Fruit fly (Drosophila melanogaster) whole organism, adult: Measurements from ENCODE around the gene CG10512.
A peak's percentile ranks its signal among the peaks of the same experiment; 100 is the strongest.

ENCODE experiments used
- CG11617 ChIP-seq: fragments of 200-800 bp; sonication (Bioruptor generic); optimal IDR thresholded peaks from 2 replicates; lab custom pipeline; 2017; ENCODE audit warnings: mild to moderate bottlenecking, missing biosample characterization, missing genetic modification reagents, missing genetic modification characterization
- CG12768 ChIP-seq: fragments of 200-800 bp; sonication (Bioruptor generic); optimal IDR thresholded peaks from 2 replicates; lab custom pipeline; 2017; ENCODE audit warnings: missing biosample characterization, missing genetic modification characterization, mild to moderate bottlenecking, moderate library complexity, missing genetic modification reagents
- CG14711 ChIP-seq: fragments of 200-800 bp; sonication (Bioruptor generic); optimal IDR thresholded peaks from 2 replicates; lab custom pipeline; 2018; ENCODE audit warnings: missing biosample characterization, mild to moderate bottlenecking, missing genetic modification characterization, moderate library complexity
- CG1620 ChIP-seq: fragments of 200-800 bp; sonication (Bioruptor generic); optimal IDR thresholded peaks from 2 replicates; lab custom pipeline; 2016; ENCODE audit warnings: missing biosample characterization, missing genetic modification characterization
- CG33017 ChIP-seq: fragments of 200-800 bp; sonication (Bioruptor generic); optimal IDR thresholded peaks from 2 replicates; lab custom pipeline; 2018; ENCODE audit warnings: missing biosample characterization, mild to moderate bottlenecking, missing genetic modification characterization, moderate library complexity
- CG5204 ChIP-seq: fragments of 200-800 bp; sonication (Bioruptor generic); optimal IDR thresholded peaks from 2 replicates; lab custom pipeline; 2016; ENCODE audit warnings: missing biosample characterization, missing genetic modification characterization
- CG7045 ChIP-seq: fragments of 200-800 bp; sonication (Bioruptor generic); optimal IDR thresholded peaks from 2 replicates; lab custom pipeline; 2017; ENCODE audit warnings: missing biosample characterization, mild to moderate bottlenecking, missing genetic modification characterization
- CG7101 ChIP-seq: fragments of 200-800 bp; sonication (Bioruptor generic); optimal IDR thresholded peaks from 2 replicates; lab custom pipeline; 2018; ENCODE audit warnings: missing biosample characterization, mild to moderate bottlenecking, missing genetic modification characterization, moderate library complexity
- Clk ChIP-seq: fragments of 200-800 bp; sonication (Bioruptor generic); optimal IDR thresholded peaks from 2 replicates; lab custom pipeline; 2017; ENCODE audit warnings: missing biosample characterization, missing genetic modification characterization
- Crg-1 ChIP-seq: fragments of 200-800 bp; sonication (Bioruptor generic); optimal IDR thresholded peaks from 2 replicates; lab custom pipeline; 2016; ENCODE audit warnings: missing biosample characterization, missing genetic modification characterization
- Hr96 ChIP-seq: fragments of 200-800 bp; sonication (Bioruptor generic); optimal IDR thresholded peaks from 2 replicates; lab custom pipeline; 2016; ENCODE audit warnings: missing biosample characterization, missing genetic modification characterization
- Mnt ChIP-seq: fragments of 200-800 bp; sonication (Bioruptor generic); optimal IDR thresholded peaks from 2 replicates; lab custom pipeline; 2016; ENCODE audit warnings: missing biosample characterization, mild to moderate bottlenecking, missing genetic modification characterization
- bab1 ChIP-seq: fragments of 200-800 bp; sonication (Bioruptor generic); optimal IDR thresholded peaks from 3 replicates; lab custom pipeline; 2019; ENCODE audit warnings: missing biosample characterization, mild to moderate bottlenecking, missing genetic modification characterization, moderate library complexity
- cic ChIP-seq: fragments of 200-800 bp; sonication (Bioruptor generic); optimal IDR thresholded peaks from 2 replicates; lab custom pipeline; 2017; ENCODE audit warnings: missing biosample characterization, mild to moderate bottlenecking, missing genetic modification characterization, moderate library complexity
- cnc ChIP-seq, 2 experiments: fragments of >200 bp; optimal IDR thresholded peaks; 2 replicates each; lab custom pipeline; 2017
- kay ChIP-seq: fragments of 200-800 bp; sonication (Bioruptor generic); peaks from one replicate; lab custom pipeline; 2016; ENCODE audit warnings: missing biosample characterization, missing genetic modification characterization, borderline replicate concordance
- ovo ChIP-seq: fragments of 200-800 bp; sonication (Bioruptor generic); optimal IDR thresholded peaks from 2 replicates; lab custom pipeline; 2016; ENCODE audit warnings: missing biosample characterization, missing genetic modification characterization
- pad ChIP-seq: fragments of 200-800 bp; sonication (Bioruptor generic); optimal IDR thresholded peaks from 3 replicates; lab custom pipeline; 2017; ENCODE audit warnings: missing biosample characterization, missing genetic modification characterization, mild to moderate bottlenecking, moderate library complexity, missing genetic modification reagents
- tj ChIP-seq: fragments of 200-800 bp; sonication (Bioruptor generic); optimal IDR thresholded peaks from 3 replicates; lab custom pipeline; 2017; ENCODE audit warnings: missing biosample characterization, mild to moderate bottlenecking, missing genetic modification characterization, moderate library complexity
- toe ChIP-seq: fragments of 200-800 bp; sonication (Bioruptor generic); optimal IDR thresholded peaks from 2 replicates; lab custom pipeline; 2016; ENCODE audit warnings: missing biosample characterization, missing genetic modification characterization

Gene CG10512

dm6 chr3L:21229764-21230163, 27.0 kb downstream of the CG10512 start:
- TF ChIP-seq pad (GFP tag; lab: Kevin White, UChicago) = no peak
- TF ChIP-seq Hr96 = no peak
- no peak for TF ChIP-seq bab1 (GFP tag; lab: Kevin White, UChicago)
- no peak for TF ChIP-seq Clk

DNA sequence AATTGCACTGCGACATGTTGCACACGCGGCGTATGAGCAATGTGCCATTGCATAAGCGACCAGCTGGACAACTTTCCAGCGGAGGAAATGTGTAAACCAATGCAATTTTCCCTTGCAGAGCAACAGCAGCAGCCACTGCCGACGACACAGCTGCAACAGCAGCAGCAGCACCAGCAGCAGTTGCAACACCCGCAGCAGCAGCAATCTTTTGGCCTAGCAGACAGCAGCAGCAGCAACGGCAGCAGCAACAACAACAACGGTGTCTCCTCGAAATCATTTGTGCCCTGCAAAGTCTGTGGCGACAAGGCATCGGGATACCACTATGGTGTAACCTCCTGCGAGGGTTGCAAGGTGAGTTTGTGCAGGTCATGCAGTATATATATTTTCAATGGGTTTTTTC, 28.0 kb downstream of the CG10512 start:
- no peak for TF ChIP-seq tj
- TF ChIP-seq CG14711 (tag; lab: Kevin White, UChicago) = no peak
- TF ChIP-seq CG1620 (GFP tag; lab: Kevin White, UChicago) = no peak
- no peak for TF ChIP-seq pad (GFP tag; lab: Kevin White, UChicago)
- TF ChIP-seq cnc (optimal IDR thresholded peaks at IDR 0.05; lab: Kevin White, UChicago) = no peak
- no peak for TF ChIP-seq CG7101 (tag; lab: Kevin White, UChicago)
- no peak for TF ChIP-seq CG11617 (GFP tag; lab: Kevin White, UChicago)
- no peak for TF ChIP-seq CG33017
- no peak for TF ChIP-seq cic (GFP tag; lab: Kevin White, UChicago)
- TF ChIP-seq ovo (GFP tag; lab: Kevin White, UChicago) = no peak
- no peak for TF ChIP-seq Clk
- TF ChIP-seq CG12768 (GFP tag; lab: Kevin White, UChicago) = no peak
- TF ChIP-seq Hr96 = no peak

DNA sequence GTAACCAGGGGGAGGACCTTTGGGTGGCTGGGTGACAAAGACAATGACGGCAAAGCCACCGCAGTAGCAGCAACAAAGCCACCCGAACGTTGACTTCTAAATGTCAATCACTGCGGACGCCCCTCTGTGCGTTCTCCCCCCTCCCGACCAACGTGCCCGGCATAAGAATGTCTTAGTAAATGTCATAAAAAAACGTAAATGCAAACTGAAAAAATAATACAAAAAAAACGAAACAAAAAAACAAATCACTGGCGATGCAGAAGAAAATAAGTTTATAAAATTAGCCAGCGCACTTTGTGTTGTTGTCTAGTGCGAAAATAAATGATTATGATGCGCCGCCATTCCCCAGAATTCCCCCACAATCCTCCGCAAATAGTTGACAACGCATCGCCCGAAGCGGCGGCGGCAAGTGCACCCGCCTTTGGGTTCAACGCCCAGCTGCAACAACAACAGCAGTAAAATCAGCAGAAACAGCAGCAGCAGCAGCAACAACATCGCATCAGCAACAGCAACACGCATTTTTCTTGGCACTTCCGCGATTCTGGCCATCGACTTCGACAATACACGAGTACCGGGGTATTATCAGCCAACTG, 34.3 kb downstream of the CG10512 start:
- TF ChIP-seq pad (GFP tag; lab: Kevin White, UChicago) (no peak), CG12768 (GFP tag; lab: Kevin White, UChicago) (no peak), CG7045 (GFP tag; lab: Kevin White, UChicago) (no peak), Mnt (GFP tag; lab: Kevin White, UChicago) (no peak), Crg-1 (no peak), CG33017 (no peak), CG11617 (GFP tag; lab: Kevin White, UChicago) (no peak), bab1 (GFP tag; lab: Kevin White, UChicago) (no peak), cic (GFP tag; lab: Kevin White, UChicago) (no peak), tj (no peak), Hr96 (no peak), cnc (optimal IDR thresholded peaks at IDR 0.05; lab: Kevin White, UChicago) (no peak), CG5204 (no peak), CG14711 (tag; lab: Kevin White, UChicago) (no peak), ovo (GFP tag; lab: Kevin White, UChicago) (no peak)

DNA sequence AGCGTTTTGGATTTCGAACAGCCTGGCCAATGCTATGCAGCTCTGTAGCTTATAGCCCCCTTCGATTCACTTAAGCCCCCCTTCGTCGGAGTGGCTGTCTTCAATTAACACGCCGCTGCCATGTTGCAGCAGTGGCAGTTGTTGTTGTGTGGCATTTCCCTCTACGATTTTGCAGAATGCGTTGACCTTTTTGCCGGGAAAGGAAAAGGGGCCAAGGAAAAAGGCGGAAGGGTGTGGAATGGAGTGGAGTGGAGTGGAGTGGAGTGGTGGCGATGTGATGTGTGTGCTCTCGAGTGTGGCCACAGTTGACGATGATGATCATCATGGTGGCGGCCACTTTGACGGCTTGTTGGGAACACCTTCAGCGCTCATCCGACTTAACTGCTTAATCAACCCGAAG, 35.7 kb downstream of the CG10512 start:
- TF ChIP-seq kay (GFP tag; lab: Kevin White, UChicago) = no peak

DNA sequence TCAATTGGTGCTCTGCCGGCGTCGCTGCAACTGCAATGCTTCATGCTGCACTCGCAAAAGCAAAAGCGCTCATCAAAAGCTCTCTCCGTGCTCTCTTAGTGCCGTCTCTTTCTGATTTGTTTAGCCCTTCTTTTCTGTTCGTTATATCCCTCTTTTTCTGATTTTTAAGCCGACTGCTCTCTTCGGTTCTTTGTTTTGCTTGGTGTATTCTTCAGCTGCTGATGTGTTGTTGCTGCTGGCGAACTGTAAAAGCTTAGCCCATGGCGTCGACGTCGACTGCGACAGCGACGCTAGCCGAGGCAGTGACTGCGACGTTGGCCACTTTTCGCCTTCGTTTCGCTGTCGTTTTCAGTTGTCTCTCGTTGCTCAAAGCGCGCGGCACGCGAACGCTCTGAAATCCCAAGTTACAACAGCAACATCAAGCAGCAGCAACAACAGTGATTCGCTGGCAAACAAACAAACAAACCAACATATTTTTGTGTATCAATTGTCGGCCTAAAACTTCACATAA, 37.3 kb downstream of the CG10512 start:
- TF ChIP-seq CG7045 (GFP tag; lab: Kevin White, UChicago) (no peak), CG11617 (GFP tag; lab: Kevin White, UChicago) (no peak), bab1 (GFP tag; lab: Kevin White, UChicago) (no peak), Clk (no peak), Mnt (GFP tag; lab: Kevin White, UChicago) (no peak)

DNA sequence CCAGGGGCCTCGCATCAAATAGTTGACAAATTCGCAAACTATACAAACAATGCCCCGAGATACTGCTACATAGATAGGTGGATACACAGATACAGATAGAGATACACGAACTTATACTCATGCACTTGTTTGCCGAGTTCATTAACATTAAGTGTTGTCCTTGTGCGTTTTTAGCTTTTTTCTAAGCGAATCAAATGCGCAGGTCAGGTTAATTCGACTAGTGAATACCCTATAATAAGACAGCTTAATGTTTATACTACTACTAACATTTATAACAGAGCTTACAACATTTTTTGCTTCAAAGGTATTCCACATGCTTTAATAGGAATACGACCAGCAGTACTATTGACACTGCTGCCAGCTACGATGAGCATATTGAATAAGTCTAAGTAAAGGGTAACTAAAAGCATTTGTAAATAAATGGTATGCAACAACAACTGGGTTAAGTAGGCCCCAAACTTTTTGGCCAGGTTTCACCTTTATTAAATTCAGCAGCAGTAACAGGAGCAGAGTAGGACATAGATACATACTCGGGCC, 38.8 kb downstream of the CG10512 start:
- TF ChIP-seq kay (GFP tag; lab: Kevin White, UChicago) (peak; percentile 40), Mnt (GFP tag; lab: Kevin White, UChicago) (no peak)

- TF ChIP-seq CG7045 (GFP tag; lab: Kevin White, UChicago) (no peak), CG1620 (GFP tag; lab: Kevin White, UChicago) (no peak), cnc (optimal IDR thresholded peaks at IDR 0.05; lab: Kevin White, UChicago) (no peak), CG12768 (GFP tag; lab: Kevin White, UChicago) (no peak), ovo (GFP tag; lab: Kevin White, UChicago) (no peak), Crg-1 (no peak), CG7101 (tag; lab: Kevin White, UChicago) (no peak), Hr96 (no peak), bab1 (GFP tag; lab: Kevin White, UChicago) (no peak), CG5204 (no peak)
These were observed 40.2 kb downstream of the CG10512 start for dm6 chr3L:21242958-21243357.

DNA sequence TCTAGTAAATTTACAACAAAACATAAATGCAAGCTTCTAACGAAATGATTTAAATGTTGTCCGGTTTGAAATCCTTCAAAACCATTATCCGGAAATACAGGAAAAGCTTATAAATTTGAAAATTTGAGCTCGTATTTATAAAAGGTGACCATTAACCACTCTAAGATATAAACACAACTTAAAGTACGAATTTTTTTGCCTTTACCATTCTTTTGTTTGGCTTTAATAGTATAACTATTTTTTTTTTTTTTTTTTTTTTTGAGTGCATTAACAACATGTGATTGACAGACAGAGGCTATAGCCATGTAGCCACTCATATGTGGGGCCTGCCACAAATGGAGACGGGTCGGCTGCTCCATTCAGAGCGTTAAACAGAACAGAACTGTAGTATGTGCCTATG, 40.7 kb downstream of the CG10512 start:
- TF ChIP-seq tj = no peak
- no peak for TF ChIP-seq ovo (GFP tag; lab: Kevin White, UChicago)
- TF ChIP-seq bab1 (GFP tag; lab: Kevin White, UChicago) = no peak
- no peak for TF ChIP-seq kay (GFP tag; lab: Kevin White, UChicago)
- TF ChIP-seq toe (GFP tag; lab: Kevin White, UChicago) = no peak
